Worm (Caenorhabditis elegans) whole organism, midembryonic: Measurements from ENCODE around the gene alkb-7.

Experiments used
- T22C8.4 ChIP-seq: fragments of 200-800 bp; sonication (Bioruptor generic); IDR thresholded peaks from 2 replicates; pipeline ENCODE4 v1.3.6; 2022; ENCODE audit warnings: missing genetic modification characterization, missing compliant biosample characterization
- cog-1 ChIP-seq: sonication (generic microtip); optimal IDR thresholded peaks from 2 replicates; lab custom pipeline; 2016; ENCODE audit warnings: missing genetic modification characterization, missing compliant biosample characterization
- flt-1 ChIP-seq: fragments of 200-800 bp; sonication (Bioruptor generic); IDR thresholded peaks from 2 replicates; pipeline ENCODE4 v1.3.6; 2022; ENCODE audit warnings: missing genetic modification characterization, missing compliant biosample characterization
- klf-2 ChIP-seq: fragments of 200-800 bp; sonication (Bioruptor generic); conservative IDR thresholded peaks from 2 replicates; pipeline ENCODE4 v1.3.6; 2022; ENCODE audit warnings: missing genetic modification reagents, missing genetic modification characterization, missing compliant biosample characterization
- med-1 ChIP-seq: sonication (generic microtip); optimal IDR thresholded peaks from 2 replicates; lab custom pipeline; 2017; ENCODE audit warnings: missing genetic modification characterization, mild to moderate bottlenecking, missing compliant biosample characterization, antibody characterized with exemption, missing genetic modification reagents; ENCODE audit not compliant: insufficient read depth
- ref-1 ChIP-seq: fragments of 200-800 bp; sonication (Bioruptor generic); conservative IDR thresholded peaks from 2 replicates; pipeline ENCODE4 v1.3.6; 2022; ENCODE audit warnings: missing genetic modification reagents, missing genetic modification characterization, missing compliant biosample characterization
- tab-1 ChIP-seq: fragments of 200-800 bp; sonication (Bioruptor generic); IDR thresholded peaks from 2 replicates; pipeline ENCODE4 v1.3.6; 2022; ENCODE audit warnings: missing genetic modification characterization, missing compliant biosample characterization
- ztf-23 ChIP-seq: fragments of 200-800 bp; sonication (Bioruptor generic); IDR thresholded peaks from 2 replicates; pipeline ENCODE4 v1.3.6; 2022; ENCODE audit warnings: missing genetic modification reagents, missing genetic modification characterization, missing compliant biosample characterization
- ztf-29 ChIP-seq: fragments of 200-800 bp; sonication (Bioruptor generic); IDR thresholded peaks from 2 replicates; pipeline ENCODE4 v1.3.6; 2022; ENCODE audit warnings: missing genetic modification reagents, missing genetic modification characterization, missing compliant biosample characterization

alkb-7 gene

ce11 chrII:12787831-12788248, at the start of gene alkb-7:
Gene alkb-7, minus strand, starts transcription at chrII:12788153.
- TF ChIP-seq ztf-23 (GFP tag; lab: Robert Waterston, UW): no peak
- no peak for TF ChIP-seq klf-2
- TF ChIP-seq tab-1 (GFP tag; lab: Robert Waterston, UW): 0 out of 2 replicates have a peak, but pooled peaks have one; percentile 34
- no peak for TF ChIP-seq cog-1 (tag; lab: Kevin White, UChicago)
- no peak for TF ChIP-seq T22C8.4

ce11 chrII:12830347-12830746, 42.4 kb upstream of the alkb-7 start, which contains the start of gene bcmo-1:
Gene bcmo-1, plus strand, starts transcription at chrII:12830676.
- TF ChIP-seq tab-1 (GFP tag; lab: Robert Waterston, UW) (no peak), ref-1 (GFP tag; lab: Robert Waterston, UW) (no peak), flt-1 (no peak), med-1 (GFP tag; lab: Kevin White, UChicago) (no peak)

- TF ChIP-seq tab-1 (GFP tag; lab: Robert Waterston, UW) (no peak), ztf-29 (GFP tag; lab: Robert Waterston, UW) (no peak), flt-1 (no peak), ref-1 (GFP tag; lab: Robert Waterston, UW) (no peak), klf-2 (no peak), med-1 (GFP tag; lab: Kevin White, UChicago) (no peak), cog-1 (tag; lab: Kevin White, UChicago) (no peak), ztf-23 (GFP tag; lab: Robert Waterston, UW) (no peak), T22C8.4 (no peak)
Observed at ce11 chrII:12828863-12829262, 40.9 kb upstream of the alkb-7 start, which contains the start of gene Y46G5A.23. Gene Y46G5A.23, minus strand, starts transcription at chrII:12828963.

ce11 chrII:12826752-12827151, 38.8 kb upstream of the alkb-7 start, which contains the start of gene Y46G5A.38:
Gene Y46G5A.38, plus strand, starts transcription at chrII:12827052.
- TF ChIP-seq flt-1 (no peak), ztf-29 (GFP tag; lab: Robert Waterston, UW) (no peak), ztf-23 (GFP tag; lab: Robert Waterston, UW) (no peak), T22C8.4 (no peak), cog-1 (tag; lab: Kevin White, UChicago) (no peak), med-1 (GFP tag; lab: Kevin White, UChicago) (no peak), tab-1 (GFP tag; lab: Robert Waterston, UW) (no peak), ref-1 (GFP tag; lab: Robert Waterston, UW) (no peak), klf-2 (no peak)

- peak; percentile 42; the same call in 1 of the 2 replicates for TF ChIP-seq ztf-29 (GFP tag; lab: Robert Waterston, UW)
- no peak for TF ChIP-seq ztf-23 (GFP tag; lab: Robert Waterston, UW)
Observed at ce11 chrII:12824463-12824862, 36.5 kb upstream of the alkb-7 start.

ce11 chrII:12823437-12823836, 35.5 kb upstream of the alkb-7 start, which contains the start of gene Y46G5A.36:
Gene Y46G5A.36, plus strand, starts transcription at chrII:12823679.
- no peak for TF ChIP-seq klf-2
- TF ChIP-seq tab-1 (GFP tag; lab: Robert Waterston, UW): no peak

- TF ChIP-seq T22C8.4: no peak
- no peak for TF ChIP-seq ref-1 (GFP tag; lab: Robert Waterston, UW)
- TF ChIP-seq cog-1 (tag; lab: Kevin White, UChicago): no peak
- no peak for TF ChIP-seq tab-1 (GFP tag; lab: Robert Waterston, UW)
- no peak for TF ChIP-seq ztf-29 (GFP tag; lab: Robert Waterston, UW)
- no peak for TF ChIP-seq klf-2
- no peak for TF ChIP-seq ztf-23 (GFP tag; lab: Robert Waterston, UW)
- no peak for TF ChIP-seq med-1 (GFP tag; lab: Kevin White, UChicago)
- TF ChIP-seq flt-1: no peak
Observed at ce11 chrII:12819979-12820378, 32.0 kb upstream of the alkb-7 start.

ce11 chrII:12818488-12818887, 30.5 kb upstream of the alkb-7 start, which contains the start of gene Y46G5A.22:
Gene Y46G5A.22, minus strand, starts transcription at chrII:12818588.
- no peak for TF ChIP-seq ztf-23 (GFP tag; lab: Robert Waterston, UW)

ce11 chrII:12816412-12817146, 28.6 kb upstream of the alkb-7 start, which contains the start of gene acl-7:
Gene acl-7, minus strand, starts transcription at chrII:12816462.
- no peak for TF ChIP-seq flt-1
- TF ChIP-seq cog-1 (tag; lab: Kevin White, UChicago): no peak
- no peak for TF ChIP-seq ztf-29 (GFP tag; lab: Robert Waterston, UW)
- TF ChIP-seq ref-1 (GFP tag; lab: Robert Waterston, UW): no peak
- no peak for TF ChIP-seq klf-2
- no peak for TF ChIP-seq T22C8.4
- TF ChIP-seq med-1 (GFP tag; lab: Kevin White, UChicago): no peak
- no peak for TF ChIP-seq ztf-23 (GFP tag; lab: Robert Waterston, UW)
- no peak for TF ChIP-seq tab-1 (GFP tag; lab: Robert Waterston, UW)

ce11 chrII:12813253-12813652, 25.3 kb upstream of the alkb-7 start:
- TF ChIP-seq ztf-29 (GFP tag; lab: Robert Waterston, UW): no peak
- TF ChIP-seq flt-1: no peak
- TF ChIP-seq tab-1 (GFP tag; lab: Robert Waterston, UW): no peak
- TF ChIP-seq ref-1 (GFP tag; lab: Robert Waterston, UW): no peak
- TF ChIP-seq T22C8.4: no peak
- TF ChIP-seq med-1 (GFP tag; lab: Kevin White, UChicago): no peak
- TF ChIP-seq cog-1 (tag; lab: Kevin White, UChicago): no peak
- no peak for TF ChIP-seq ztf-23 (GFP tag; lab: Robert Waterston, UW)
- no peak for TF ChIP-seq klf-2
